Worm (Caenorhabditis elegans) whole organism, midembryonic: ENCODE measurements around the gene utx-1.

Experiments
- T22C8.4 ChIP-seq: fragments of 200-800 bp; sonication (Bioruptor generic); IDR thresholded peaks from 2 replicates; pipeline ENCODE4 v1.3.6; 2022; ENCODE audit warnings: missing genetic modification characterization, missing compliant biosample characterization
- cog-1 ChIP-seq: sonication (generic microtip); optimal IDR thresholded peaks from 2 replicates; lab custom pipeline; 2016; ENCODE audit warnings: missing genetic modification characterization, missing compliant biosample characterization
- flt-1 ChIP-seq: fragments of 200-800 bp; sonication (Bioruptor generic); IDR thresholded peaks from 2 replicates; pipeline ENCODE4 v1.3.6; 2022; ENCODE audit warnings: missing genetic modification characterization, missing compliant biosample characterization
- klf-2 ChIP-seq: fragments of 200-800 bp; sonication (Bioruptor generic); conservative IDR thresholded peaks from 2 replicates; pipeline ENCODE4 v1.3.6; 2022; ENCODE audit warnings: missing genetic modification reagents, missing genetic modification characterization, missing compliant biosample characterization
- med-1 ChIP-seq: sonication (generic microtip); optimal IDR thresholded peaks from 2 replicates; lab custom pipeline; 2017; ENCODE audit warnings: missing genetic modification characterization, mild to moderate bottlenecking, missing compliant biosample characterization, antibody characterized with exemption, missing genetic modification reagents; ENCODE audit not compliant: insufficient read depth
- ref-1 ChIP-seq: fragments of 200-800 bp; sonication (Bioruptor generic); conservative IDR thresholded peaks from 2 replicates; pipeline ENCODE4 v1.3.6; 2022; ENCODE audit warnings: missing genetic modification reagents, missing genetic modification characterization, missing compliant biosample characterization
- tab-1 ChIP-seq: fragments of 200-800 bp; sonication (Bioruptor generic); IDR thresholded peaks from 2 replicates; pipeline ENCODE4 v1.3.6; 2022; ENCODE audit warnings: missing genetic modification characterization, missing compliant biosample characterization
- ztf-23 ChIP-seq: fragments of 200-800 bp; sonication (Bioruptor generic); IDR thresholded peaks from 2 replicates; pipeline ENCODE4 v1.3.6; 2022; ENCODE audit warnings: missing genetic modification reagents, missing genetic modification characterization, missing compliant biosample characterization
- ztf-29 ChIP-seq: fragments of 200-800 bp; sonication (Bioruptor generic); IDR thresholded peaks from 2 replicates; pipeline ENCODE4 v1.3.6; 2022; ENCODE audit warnings: missing genetic modification reagents, missing genetic modification characterization, missing compliant biosample characterization

Gene utx-1

ce11 chrX:8565810-8566416 is 9.0 kb downstream of the utx-1 start:
- TF ChIP-seq cog-1 (tag; lab: Kevin White, UChicago) (no peak), ztf-23 (0 out of 2 replicates have a peak, but pooled peaks have one; percentile 31)

ce11 chrX:8566521-8567032 is 9.6 kb downstream of the utx-1 start:
- TF ChIP-seq T22C8.4 (GFP tag; lab: Robert Waterston, UW) (no peak), ztf-23 (no peak), ref-1 (no peak), flt-1 (GFP tag; lab: Robert Waterston, UW) (no peak), ztf-29 (GFP tag; lab: Robert Waterston, UW) (no peak), cog-1 (tag; lab: Kevin White, UChicago) (no peak), tab-1 (GFP tag; lab: Robert Waterston, UW) (no peak), med-1 (GFP tag; lab: Kevin White, UChicago) (no peak), klf-2 (GFP tag; lab: Robert Waterston, UW) (no peak)

DNA sequence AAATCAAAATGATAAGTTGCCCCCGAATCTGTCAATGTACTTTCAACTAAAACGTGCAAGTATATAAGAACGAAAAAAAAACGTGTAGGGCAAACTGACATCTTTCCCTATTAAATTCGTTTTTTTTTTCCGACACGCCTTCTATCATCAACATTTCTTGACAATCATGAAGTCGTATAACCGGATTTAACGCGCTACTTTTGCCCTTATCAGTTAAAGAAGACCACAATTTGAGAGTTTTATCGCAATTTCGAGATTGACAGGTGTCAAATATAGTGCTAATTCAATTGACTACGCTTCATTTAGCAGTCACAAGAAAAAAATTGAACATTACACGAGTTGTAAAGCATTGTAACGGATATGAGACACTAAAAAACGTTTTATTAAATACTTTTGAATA is 10.2 kb downstream of the utx-1 start:
- TF ChIP-seq T22C8.4 (GFP tag; lab: Robert Waterston, UW): no peak
- TF ChIP-seq tab-1 (GFP tag; lab: Robert Waterston, UW): no peak
- no peak for TF ChIP-seq ref-1
- no peak for TF ChIP-seq med-1 (GFP tag; lab: Kevin White, UChicago)
- no peak for TF ChIP-seq klf-2 (GFP tag; lab: Robert Waterston, UW)
- TF ChIP-seq ztf-23: no peak
- TF ChIP-seq ztf-29 (GFP tag; lab: Robert Waterston, UW): no peak
- TF ChIP-seq flt-1 (GFP tag; lab: Robert Waterston, UW): no peak
- no peak for TF ChIP-seq cog-1 (tag; lab: Kevin White, UChicago)

- TF ChIP-seq med-1 (GFP tag; lab: Kevin White, UChicago): no peak
- no peak for TF ChIP-seq tab-1 (GFP tag; lab: Robert Waterston, UW)
- TF ChIP-seq klf-2 (GFP tag; lab: Robert Waterston, UW): no peak
- no peak for TF ChIP-seq ztf-29 (GFP tag; lab: Robert Waterston, UW)
- TF ChIP-seq cog-1 (tag; lab: Kevin White, UChicago): no peak
- no peak for TF ChIP-seq flt-1 (GFP tag; lab: Robert Waterston, UW)
- no peak for TF ChIP-seq ref-1
- no peak for TF ChIP-seq ztf-23
- no peak for TF ChIP-seq T22C8.4 (GFP tag; lab: Robert Waterston, UW)
Measured at ce11 chrX:8567823-8568314, 10.9 kb downstream of the utx-1 start.

- TF ChIP-seq T22C8.4 (GFP tag; lab: Robert Waterston, UW) (no peak), cog-1 (tag; lab: Kevin White, UChicago) (no peak), klf-2 (GFP tag; lab: Robert Waterston, UW) (no peak), ztf-23 (no peak), med-1 (GFP tag; lab: Kevin White, UChicago) (no peak), flt-1 (GFP tag; lab: Robert Waterston, UW) (no peak)
Measured at ce11 chrX:8568423-8568903, 11.5 kb downstream of the utx-1 start.

DNA sequence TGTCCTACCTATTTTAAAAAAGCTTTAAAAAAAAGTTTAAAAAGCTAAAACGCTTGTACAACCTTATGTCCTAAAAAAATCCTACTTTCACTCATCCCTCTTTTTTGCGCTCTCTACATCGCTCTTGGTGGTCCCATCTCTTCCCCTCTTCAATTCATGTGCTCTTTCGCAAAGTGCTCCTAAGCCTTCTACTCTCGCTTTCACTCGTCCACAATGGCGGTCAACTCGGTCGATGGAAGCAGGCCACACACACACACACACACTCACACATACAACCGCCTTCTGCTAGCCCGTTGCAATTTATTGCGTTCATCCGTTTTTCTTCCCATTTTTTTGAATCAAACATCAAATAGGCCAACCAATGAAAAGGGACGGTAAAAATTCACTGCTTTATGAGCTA is 12.2 kb downstream of the utx-1 start:
- TF ChIP-seq cog-1 (tag; lab: Kevin White, UChicago) (no peak), flt-1 (GFP tag; lab: Robert Waterston, UW) (no peak; the same call in 1 of the 2 replicates), ref-1 (no peak), med-1 (GFP tag; lab: Kevin White, UChicago) (no peak), T22C8.4 (GFP tag; lab: Robert Waterston, UW) (no peak), ztf-29 (GFP tag; lab: Robert Waterston, UW) (no peak), tab-1 (GFP tag; lab: Robert Waterston, UW) (no peak), ztf-23 (no peak), klf-2 (GFP tag; lab: Robert Waterston, UW) (no peak)

ce11 chrX:8570997-8571517 is 14.1 kb downstream of the utx-1 start, which contains the start of gene jmjd-3.1:
jmjd-3.1 (plus strand) TSS chrX:8571047.
- no peak for TF ChIP-seq med-1 (GFP tag; lab: Kevin White, UChicago)
- TF ChIP-seq tab-1 (GFP tag; lab: Robert Waterston, UW): no peak
- TF ChIP-seq flt-1 (GFP tag; lab: Robert Waterston, UW): no peak
- TF ChIP-seq T22C8.4 (GFP tag; lab: Robert Waterston, UW): no peak
- no peak for TF ChIP-seq ztf-29 (GFP tag; lab: Robert Waterston, UW)
- no peak for TF ChIP-seq ref-1
- no peak for TF ChIP-seq klf-2 (GFP tag; lab: Robert Waterston, UW)
- TF ChIP-seq cog-1 (tag; lab: Kevin White, UChicago): no peak
- no peak for TF ChIP-seq ztf-23

DNA sequence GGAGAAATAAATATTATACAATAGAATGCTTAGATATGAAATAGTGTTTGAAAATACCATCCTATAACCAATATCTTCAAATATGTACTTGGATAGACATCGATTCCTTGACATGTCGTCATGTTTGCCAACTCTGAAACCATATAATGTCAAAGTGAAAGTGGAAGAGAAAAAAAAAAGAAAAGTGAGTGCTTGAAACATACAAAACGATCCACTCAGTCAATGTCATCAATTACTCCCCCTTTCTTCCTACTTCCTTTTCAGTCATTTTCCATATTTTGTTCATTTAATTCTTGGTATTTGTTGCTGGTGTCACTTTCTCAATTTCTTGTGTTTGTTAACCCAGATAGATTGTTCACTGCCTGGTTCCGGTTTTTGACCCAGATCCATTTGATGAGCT is 23.3 kb downstream of the utx-1 start, which contains the start of gene F18E9.4:
F18E9.4 (plus strand) TSS at position 301 of the 400 bp plus-strand sequence.
- TF ChIP-seq ref-1: no peak
- no peak for TF ChIP-seq ztf-23

DNA sequence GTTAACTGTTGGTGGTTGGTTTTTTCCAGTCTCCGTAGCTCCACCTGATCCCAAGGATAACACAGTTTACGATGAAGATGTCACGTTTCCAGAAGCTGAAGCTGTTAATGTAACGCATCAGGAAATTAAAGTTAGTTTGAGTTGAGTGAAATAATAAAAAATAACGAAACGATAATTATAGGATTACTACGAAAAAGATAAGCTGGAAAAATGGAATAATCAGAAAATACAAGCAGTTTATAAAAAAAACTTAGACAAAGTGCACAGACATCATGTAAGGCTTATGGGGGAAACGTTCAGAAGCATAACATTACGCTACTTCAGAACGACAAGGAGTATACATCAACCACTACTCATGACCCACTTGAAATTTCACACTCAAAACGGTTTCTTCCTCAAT is 24.5 kb downstream of the utx-1 start, which contains the start of gene F18E9.8:
F18E9.8 (minus strand) TSS at position 101 of the 400 bp plus-strand sequence.
- TF ChIP-seq ztf-23 (no peak), flt-1 (GFP tag; lab: Robert Waterston, UW) (no peak), cog-1 (tag; lab: Kevin White, UChicago) (no peak), klf-2 (GFP tag; lab: Robert Waterston, UW) (no peak), tab-1 (GFP tag; lab: Robert Waterston, UW) (no peak), T22C8.4 (GFP tag; lab: Robert Waterston, UW) (no peak), ref-1 (no peak), ztf-29 (GFP tag; lab: Robert Waterston, UW) (no peak), med-1 (GFP tag; lab: Kevin White, UChicago) (no peak)
